Fruit fly (Drosophila melanogaster): ENCODE measurements around the gene CG31091.

DNA sequence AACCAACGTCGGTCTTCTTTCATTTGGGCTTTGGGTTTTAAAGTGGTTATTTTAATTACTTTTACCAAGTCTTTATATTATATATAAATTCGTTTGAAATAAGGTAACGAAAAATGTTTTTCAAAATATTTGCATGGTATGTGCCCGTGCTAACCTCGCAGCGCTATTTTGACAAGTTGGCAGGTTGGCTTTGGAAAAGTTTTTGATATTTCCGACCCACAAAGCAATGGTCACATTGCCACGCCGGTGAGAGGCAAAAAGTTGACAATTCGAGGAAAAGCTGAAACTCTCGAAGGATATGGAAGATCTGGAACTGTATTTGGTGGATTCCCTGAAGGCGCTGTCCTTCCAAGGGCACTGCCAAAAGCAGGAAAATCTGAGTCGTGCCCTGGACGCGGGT lies 6.4 kb upstream of the CG31091 start, which contains the start of gene CG5913:
- TF ChIP-seq ttk (optimal IDR thresholded peaks at IDR 0.05) (no peak), h (optimal IDR thresholded peaks at IDR 0.05) (no peak)

All from Kc167 (cell line).